Fruit fly (Drosophila melanogaster): ENCODE results near the gene Cdc16.
A peak's percentile ranks its signal among the peaks of the same experiment; 100 is the strongest.

The Cdc16 gene

dm6 chr3R:23301270-23301669 is 20.3 kb downstream of the Cdc16 start:
- TF ChIP-seq Rel (GFP tag; optimal IDR thresholded peaks at IDR 0.05) (no peak), Rel (tag; optimal IDR thresholded peaks at IDR 0.05) (no peak), Abd-B (GFP tag; optimal IDR thresholded peaks at IDR 0.05) (no peak), fru (GFP tag; optimal IDR thresholded peaks at IDR 0.05) (no peak), h (GFP tag; optimal IDR thresholded peaks at IDR 0.05) (no peak), CG32264 (GFP tag; optimal IDR thresholded peaks at IDR 0.05) (no peak), Hnf4 (GFP tag; optimal IDR thresholded peaks at IDR 0.05) (no peak), brk (GFP tag; optimal IDR thresholded peaks at IDR 0.05) (no peak), Myc (optimal IDR thresholded peaks at IDR 0.05) (no peak), psq (GFP tag; optimal IDR thresholded peaks at IDR 0.05) (no peak), dsf (GFP tag; optimal IDR thresholded peaks at IDR 0.05; ENCODE audit: borderline replicate concordance) (no peak), jim (GFP tag; optimal IDR thresholded peaks at IDR 0.05) (no peak), Mio (GFP tag; optimal IDR thresholded peaks at IDR 0.05) (no peak)

DNA sequence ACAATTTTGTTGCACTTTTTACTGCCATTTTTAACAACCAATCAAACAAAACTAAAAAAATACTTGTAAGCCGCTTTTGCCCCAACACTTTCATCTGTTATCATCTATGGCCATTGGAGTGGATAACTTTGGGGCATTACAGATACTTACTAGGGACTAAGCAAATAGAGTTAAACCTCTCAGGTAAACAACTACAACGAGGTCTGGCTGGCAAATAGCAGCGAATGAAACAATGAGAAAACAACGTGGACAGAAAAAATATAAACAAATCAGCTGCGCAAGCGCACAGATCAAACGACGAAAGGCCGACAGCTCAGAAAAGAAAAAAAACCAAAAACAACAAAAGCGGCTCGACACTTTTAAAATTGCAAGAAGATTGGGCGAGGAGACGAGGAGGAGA is 21.2 kb downstream of the Cdc16 start:
- no peak for TF ChIP-seq Vsx2 (GFP tag; optimal IDR thresholded peaks at IDR 0.05; ENCODE audit: partially characterized antibody)
- TF ChIP-seq Dif (GFP tag; optimal IDR thresholded peaks at IDR 0.05; ENCODE audit: partially characterized antibody) = no peak

DNA sequence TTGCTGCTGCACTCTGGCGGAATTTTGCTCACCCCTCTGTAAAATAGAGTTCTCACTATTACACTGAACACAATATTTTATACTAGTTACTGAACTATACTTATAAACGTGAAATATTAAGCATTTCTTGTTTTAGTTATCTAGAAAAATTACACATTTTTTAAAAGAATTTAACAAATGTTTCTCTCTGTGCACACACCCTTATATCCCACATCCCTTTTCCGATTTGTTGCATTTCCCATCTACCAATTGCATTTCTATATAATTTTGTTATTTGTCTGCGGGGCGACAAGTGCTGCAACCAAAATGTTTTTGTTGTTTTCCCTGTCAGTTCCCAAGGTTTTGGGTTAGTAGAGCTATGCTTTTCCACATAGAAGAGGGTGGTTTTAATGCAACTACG is 22.3 kb downstream of the Cdc16 start:
- TF ChIP-seq dl (GFP tag; optimal IDR thresholded peaks at IDR 0.05; ENCODE audit: insufficient read depth in 1 of 2, partially characterized antibody in 2 of 2) = no peak
- TF ChIP-seq Hr83 (GFP tag; optimal IDR thresholded peaks at IDR 0.05; ENCODE audit: poor library complexity, severe bottlenecking) = no peak
- TF ChIP-seq CG32264 (GFP tag; optimal IDR thresholded peaks at IDR 0.05) = no peak
- no peak for TF ChIP-seq dmrt93B (GFP tag; optimal IDR thresholded peaks at IDR 0.05)
- no peak for TF ChIP-seq Vsx2 (GFP tag; optimal IDR thresholded peaks at IDR 0.05; ENCODE audit: partially characterized antibody)
- no peak for TF ChIP-seq Myc (optimal IDR thresholded peaks at IDR 0.05)
- no peak for TF ChIP-seq rgr (GFP tag; optimal IDR thresholded peaks at IDR 0.05)
- TF ChIP-seq CrebA (GFP tag; optimal IDR thresholded peaks at IDR 0.05; ENCODE audit: borderline replicate concordance) = no peak
- TF ChIP-seq Rel (GFP tag; optimal IDR thresholded peaks at IDR 0.05) = no peak
- no peak for TF ChIP-seq Rel (tag; optimal IDR thresholded peaks at IDR 0.05)
- no peak for TF ChIP-seq usp (GFP tag; optimal IDR thresholded peaks at IDR 0.05)
- TF ChIP-seq Sp1 (GFP tag; optimal IDR thresholded peaks at IDR 0.05) = no peak
- TF ChIP-seq fru (GFP tag; optimal IDR thresholded peaks at IDR 0.05) = no peak
- no peak for TF ChIP-seq h (GFP tag; optimal IDR thresholded peaks at IDR 0.05)
- no peak for TF ChIP-seq jim (GFP tag; optimal IDR thresholded peaks at IDR 0.05)

- TF ChIP-seq Dfd (GFP tag; optimal IDR thresholded peaks at IDR 0.05) (peak; percentile 70), br (GFP tag; optimal IDR thresholded peaks at IDR 0.05) (no peak), fru (GFP tag; optimal IDR thresholded peaks at IDR 0.05) (no peak), N (GFP tag; optimal IDR thresholded peaks at IDR 0.05) (peak; percentile 20)
These were observed 25.8 kb downstream of the Cdc16 start for dm6 chr3R:23306828-23307227.

dm6 chr3R:23309690-23310089 is 28.7 kb downstream of the Cdc16 start:
- TF ChIP-seq CG32264 (GFP tag; optimal IDR thresholded peaks at IDR 0.05) (no peak), rgr (GFP tag; optimal IDR thresholded peaks at IDR 0.05) (no peak), dl (GFP tag; optimal IDR thresholded peaks at IDR 0.05; ENCODE audit: insufficient read depth in 1 of 2, partially characterized antibody in 2 of 2) (no peak), OdsH (GFP tag; optimal IDR thresholded peaks at IDR 0.05) (no peak), fru (GFP tag; optimal IDR thresholded peaks at IDR 0.05) (no peak)

DNA sequence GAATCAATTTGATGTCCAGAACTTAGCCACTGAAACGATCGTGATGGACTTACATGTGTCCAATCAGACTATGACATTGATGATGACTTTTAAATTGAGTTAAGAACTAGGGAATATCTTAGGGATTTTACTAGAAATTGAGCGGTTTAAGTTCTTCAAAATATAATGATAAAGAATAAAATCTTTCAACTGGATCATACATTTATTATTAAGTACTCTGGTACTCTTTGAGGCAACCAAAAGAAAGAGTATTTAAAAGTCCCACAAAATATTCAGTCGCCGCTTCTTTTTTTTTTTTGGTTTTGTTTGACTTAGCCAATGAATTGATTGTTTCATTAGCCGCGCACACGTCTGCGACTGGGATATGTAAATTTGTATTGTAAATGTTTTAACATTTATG is 29.1 kb downstream of the Cdc16 start:
- TF ChIP-seq br (GFP tag; optimal IDR thresholded peaks at IDR 0.05) (no peak), Hr83 (GFP tag; optimal IDR thresholded peaks at IDR 0.05; ENCODE audit: poor library complexity, severe bottlenecking) (no peak), woc (GFP tag; optimal IDR thresholded peaks at IDR 0.05) (no peak), Sp1 (GFP tag; optimal IDR thresholded peaks at IDR 0.05) (no peak), dsf (GFP tag; optimal IDR thresholded peaks at IDR 0.05; ENCODE audit: borderline replicate concordance) (no peak), GATAd (GFP tag; optimal IDR thresholded peaks at IDR 0.05) (no peak), psq (GFP tag; optimal IDR thresholded peaks at IDR 0.05) (no peak), brk (GFP tag; optimal IDR thresholded peaks at IDR 0.05) (no peak), Rel (GFP tag; optimal IDR thresholded peaks at IDR 0.05) (no peak), Rel (tag; optimal IDR thresholded peaks at IDR 0.05) (no peak), rgr (GFP tag; optimal IDR thresholded peaks at IDR 0.05) (no peak), Dfd (GFP tag; optimal IDR thresholded peaks at IDR 0.05) (no peak), lola (GFP tag; optimal IDR thresholded peaks at IDR 0.05) (no peak), Hnf4 (GFP tag; optimal IDR thresholded peaks at IDR 0.05) (no peak), N (GFP tag; optimal IDR thresholded peaks at IDR 0.05) (no peak), Myc (optimal IDR thresholded peaks at IDR 0.05) (no peak), pan (optimal IDR thresholded peaks at IDR 0.05) (no peak), h (GFP tag; optimal IDR thresholded peaks at IDR 0.05) (no peak)
